Worm (Caenorhabditis elegans) whole organism, L3 larva: ENCODE measurements around the gene gmeb-2.
A peak's percentile ranks its signal among the peaks of the same experiment; 100 is the strongest.

Source experiments
- R02D3.7 ChIP-seq: fragments of 150-350 bp; optimal IDR thresholded peaks from 2 replicates; lab custom pipeline; 2014; ENCODE audit warnings: missing biosample characterization, missing genetic modification characterization
- ZK546.5 ChIP-seq: sonication (generic microtip); optimal IDR thresholded peaks from 2 replicates; lab custom pipeline; 2017; ENCODE audit warnings: missing biosample characterization, missing genetic modification characterization
- aly-2 ChIP-seq: fragments of 150-350 bp; optimal IDR thresholded peaks from 2 replicates; lab custom pipeline; 2014; ENCODE audit warnings: missing biosample characterization, missing genetic modification characterization
- ama-1 ChIP-seq: fragments of 150-350 bp; optimal IDR thresholded peaks from 2 replicates; lab custom pipeline; 2018
- ceh-16 ChIP-seq: sonication (generic microtip); optimal IDR thresholded peaks from 2 replicates; lab custom pipeline; 2017; ENCODE audit warnings: missing biosample characterization, missing genetic modification characterization
- ceh-28 ChIP-seq: fragments of 150-350 bp; optimal IDR thresholded peaks from 2 replicates; lab custom pipeline; 2014; ENCODE audit warnings: missing biosample characterization, missing genetic modification reagents, missing genetic modification characterization
- ceh-82 ChIP-seq: fragments of 150-350 bp; optimal IDR thresholded peaks from 2 replicates; lab custom pipeline; 2014; ENCODE audit warnings: missing biosample characterization, missing genetic modification characterization
- ceh-9 ChIP-seq: sonication (generic microtip); optimal IDR thresholded peaks from 2 replicates; lab custom pipeline; 2018; ENCODE audit warnings: missing biosample characterization, missing genetic modification characterization
- daf-12 ChIP-seq: fragments of 150-350 bp; optimal IDR thresholded peaks from 2 replicates; lab custom pipeline; 2014; ENCODE audit warnings: missing biosample characterization, missing genetic modification reagents, missing genetic modification characterization
- egl-27 ChIP-seq: sonication (generic microtip); optimal IDR thresholded peaks from 4 replicates; lab custom pipeline; 2017; ENCODE audit warnings: missing biosample characterization, missing genetic modification reagents, missing genetic modification characterization
- egl-5 ChIP-seq: fragments of 150-350 bp; optimal IDR thresholded peaks from 2 replicates; lab custom pipeline; 2017; ENCODE audit warnings: missing biosample characterization, missing genetic modification reagents, missing genetic modification characterization, inconsistent platforms
- elt-1 ChIP-seq: fragments of 150-350 bp; optimal IDR thresholded peaks from 2 replicates; lab custom pipeline; 2014; ENCODE audit warnings: missing biosample characterization, missing genetic modification characterization
- elt-2 ChIP-seq: sonication (generic microtip); optimal IDR thresholded peaks from 2 replicates; lab custom pipeline; 2016; ENCODE audit warnings: missing genetic modification reagents, mild to moderate bottlenecking, missing genetic modification characterization, missing compliant biosample characterization
- elt-3 ChIP-seq, 3 experiments: fragments of 150-350 bp in 1 of 3; sonication (generic microtip) in 2 of 3; optimal IDR thresholded peaks; 2 replicates in 2 of 3; 4 replicates in 1 of 3; lab custom pipeline; 2014 to 2017; ENCODE audit warnings: missing biosample characterization in 3 of 3, missing genetic modification characterization in 3 of 3
- eor-1 ChIP-seq, 2 experiments: fragments of 150-350 bp; optimal IDR thresholded peaks; 2 replicates each; lab custom pipeline; 2014 to 2018; ENCODE audit warnings: missing biosample characterization in 2 of 2, missing genetic modification characterization in 2 of 2
- fkh-10 ChIP-seq: sonication (generic microtip); optimal IDR thresholded peaks from 2 replicates; lab custom pipeline; 2017; ENCODE audit warnings: missing biosample characterization, missing genetic modification reagents, missing genetic modification characterization
- fkh-2 ChIP-seq: fragments of 150-350 bp; optimal IDR thresholded peaks from 2 replicates; lab custom pipeline; 2014; ENCODE audit warnings: missing biosample characterization, missing genetic modification reagents, missing genetic modification characterization
- fos-1 ChIP-seq: fragments of 150-350 bp; optimal IDR thresholded peaks from 2 replicates; lab custom pipeline; 2014; ENCODE audit warnings: missing biosample characterization, missing genetic modification characterization
- hmg-11 ChIP-seq: sonication (generic microtip); optimal IDR thresholded peaks from 2 replicates; lab custom pipeline; 2016; ENCODE audit warnings: missing genetic modification characterization, missing compliant biosample characterization
- jun-1 ChIP-seq: fragments of 150-350 bp; optimal IDR thresholded peaks from 2 replicates; lab custom pipeline; 2014; ENCODE audit warnings: missing biosample characterization, missing genetic modification reagents, missing genetic modification characterization
- lin-15B ChIP-seq: fragments of 150-350 bp; optimal IDR thresholded peaks from 2 replicates; lab custom pipeline; 2014; ENCODE audit warnings: missing biosample characterization, missing genetic modification characterization
- lin-39 ChIP-seq: fragments of 150-350 bp; optimal IDR thresholded peaks from 2 replicates; lab custom pipeline; 2018; ENCODE audit warnings: missing biosample characterization, missing genetic modification reagents, missing genetic modification characterization
- lsy-12 ChIP-seq: sonication (generic microtip); optimal IDR thresholded peaks from 2 replicates; lab custom pipeline; 2016; ENCODE audit warnings: mild to moderate bottlenecking, missing genetic modification characterization, missing compliant biosample characterization
- mdl-1 ChIP-seq: fragments of 150-350 bp; optimal IDR thresholded peaks from 2 replicates; lab custom pipeline; 2014; ENCODE audit warnings: missing biosample characterization, missing genetic modification characterization
- mml-1 ChIP-seq: fragments of 150-350 bp; sonication (generic microtip); optimal IDR thresholded peaks from 3 replicates; lab custom pipeline; 2014; ENCODE audit warnings: missing biosample characterization, missing genetic modification characterization
- nfya-1 ChIP-seq: sonication (generic microtip); optimal IDR thresholded peaks from 2 replicates; lab custom pipeline; 2017; ENCODE audit warnings: missing genetic modification characterization, mild to moderate bottlenecking, missing compliant biosample characterization, antibody characterized with exemption, moderate library complexity; ENCODE audit not compliant: insufficient read depth
- nhr-11 ChIP-seq: fragments of 150-350 bp; optimal IDR thresholded peaks from 2 replicates; lab custom pipeline; 2014; ENCODE audit warnings: missing biosample characterization, missing genetic modification characterization
- nhr-12 ChIP-seq: fragments of 150-350 bp; optimal IDR thresholded peaks from 2 replicates; lab custom pipeline; 2014; ENCODE audit warnings: missing biosample characterization, missing genetic modification characterization
- nhr-23 ChIP-seq: fragments of 150-350 bp; optimal IDR thresholded peaks from 2 replicates; lab custom pipeline; 2014; ENCODE audit warnings: missing biosample characterization, missing genetic modification reagents, missing genetic modification characterization
- nhr-237 ChIP-seq: fragments of 150-350 bp; optimal IDR thresholded peaks from 2 replicates; lab custom pipeline; 2014; ENCODE audit warnings: missing biosample characterization, missing genetic modification characterization
- nhr-25 ChIP-seq: sonication (generic microtip); optimal IDR thresholded peaks from 2 replicates; lab custom pipeline; 2017; ENCODE audit warnings: missing biosample characterization, missing genetic modification characterization
- nhr-28 ChIP-seq: fragments of 150-350 bp; optimal IDR thresholded peaks from 2 replicates; lab custom pipeline; 2014; ENCODE audit warnings: missing biosample characterization, missing genetic modification characterization
- nhr-43 ChIP-seq: sonication (generic microtip); optimal IDR thresholded peaks from 2 replicates; lab custom pipeline; 2016; ENCODE audit warnings: mild to moderate bottlenecking, missing genetic modification characterization, missing compliant biosample characterization; ENCODE audit not compliant: poor library complexity, severe bottlenecking
- nhr-67 ChIP-seq: fragments of 150-350 bp; optimal IDR thresholded peaks from 2 replicates; lab custom pipeline; 2014; ENCODE audit warnings: missing biosample characterization, missing genetic modification characterization
- nhr-76 ChIP-seq: fragments of 150-350 bp; sonication (generic microtip); optimal IDR thresholded peaks from 5 replicates; lab custom pipeline; 2014; ENCODE audit warnings: missing biosample characterization, missing genetic modification characterization
- nhr-77 ChIP-seq: fragments of 150-350 bp; optimal IDR thresholded peaks from 2 replicates; lab custom pipeline; 2014; ENCODE audit warnings: missing biosample characterization, missing genetic modification characterization
- pha-4 ChIP-seq: fragments of 150-350 bp; optimal IDR thresholded peaks from 2 replicates; lab custom pipeline; 2014; ENCODE audit warnings: missing biosample characterization, missing genetic modification reagents, missing genetic modification characterization
- pqm-1 ChIP-seq: fragments of 150-350 bp; optimal IDR thresholded peaks from 2 replicates; lab custom pipeline; 2017; ENCODE audit warnings: missing biosample characterization, missing genetic modification characterization, inconsistent platforms
- sea-2 ChIP-seq: fragments of 150-350 bp; sonication (generic microtip); optimal IDR thresholded peaks from 4 replicates; lab custom pipeline; 2014; ENCODE audit warnings: missing biosample characterization, missing genetic modification reagents, missing genetic modification characterization
- skn-1 ChIP-seq: fragments of 150-350 bp; optimal IDR thresholded peaks from 2 replicates; lab custom pipeline; 2014; ENCODE audit warnings: missing biosample characterization, missing genetic modification characterization
- snpc-4 ChIP-seq: fragments of 150-350 bp; optimal IDR thresholded peaks from 2 replicates; lab custom pipeline; 2014; ENCODE audit warnings: missing biosample characterization, missing genetic modification characterization
- tbx-2 ChIP-seq: sonication (generic microtip); optimal IDR thresholded peaks from 2 replicates; lab custom pipeline; 2016; ENCODE audit warnings: mild to moderate bottlenecking, missing genetic modification characterization, missing compliant biosample characterization
- unc-39 ChIP-seq: sonication (generic microtip); optimal IDR thresholded peaks from 4 replicates; lab custom pipeline; 2017; ENCODE audit warnings: missing biosample characterization, missing genetic modification characterization
- unc-62 ChIP-seq: fragments of 150-350 bp; sonication (generic microtip); optimal IDR thresholded peaks from 4 replicates; lab custom pipeline; 2014; ENCODE audit warnings: missing biosample characterization, missing genetic modification reagents, missing genetic modification characterization
- zag-1 ChIP-seq: fragments of 150-350 bp; optimal IDR thresholded peaks from 2 replicates; lab custom pipeline; 2014; ENCODE audit warnings: missing biosample characterization, missing genetic modification characterization
- ztf-11 ChIP-seq: fragments of 150-350 bp; optimal IDR thresholded peaks from 2 replicates; lab custom pipeline; 2014; ENCODE audit warnings: missing biosample characterization, missing genetic modification characterization
- ztf-4 ChIP-seq: fragments of 150-350 bp; optimal IDR thresholded peaks from 2 replicates; lab custom pipeline; 2014; ENCODE audit warnings: missing biosample characterization, missing genetic modification characterization

The gmeb-2 gene

ce11 chrX:15860556-15861008 is 18.3 kb upstream of the gmeb-2 start, which contains the start of gene F53H4.6:
Gene F53H4.6, minus strand, starts transcription at chrX:15860606.
- no peak for TF ChIP-seq nhr-237
- peak; percentile 62 for TF ChIP-seq lsy-12 (tag; lab: Kevin White, UChicago)
- no peak for TF ChIP-seq fos-1 (tag; lab: Kevin White, UChicago)
- TF ChIP-seq R02D3.7 (tag; lab: Kevin White, UChicago), result no peak
- no peak for TF ChIP-seq ceh-16 (tag; lab: Kevin White, UChicago)
- TF ChIP-seq lin-15B, result peak; percentile 77
- no peak for TF ChIP-seq egl-27 (tag; lab: Kevin White, UChicago)
- no peak for TF ChIP-seq unc-62
- no peak for TF ChIP-seq fkh-2 (tag; lab: Kevin White, UChicago)

- TF ChIP-seq sea-2 (GFP tag; lab: Kevin White, UChicago) (no peak), ztf-4 (no peak), zag-1 (no peak), elt-1 (tag; lab: Kevin White, UChicago) (no peak), egl-27 (tag; lab: Kevin White, UChicago) (no peak), nhr-23 (tag; lab: Kevin White, UChicago) (peak; percentile 64), eor-1 (tag; optimal IDR thresholded peaks at IDR 0.05; lab: Kevin White, UChicago) (no peak), lsy-12 (tag; lab: Kevin White, UChicago) (peak; percentile 77), jun-1 (tag; lab: Kevin White, UChicago) (peak; percentile 49), lin-39 (peak; percentile 51), ceh-28 (tag; lab: Kevin White, UChicago) (no peak), nhr-28 (tag; lab: Kevin White, UChicago) (no peak), aly-2 (tag; lab: Kevin White, UChicago) (no peak), tbx-2 (no peak), egl-5 (tag; lab: Kevin White, UChicago) (peak; percentile 56), mdl-1 (tag; lab: Kevin White, UChicago) (peak; percentile 89), fkh-10 (GFP tag; lab: Kevin White, UChicago) (no peak), nfya-1 (tag; lab: Kevin White, UChicago) (peak; percentile 59), mml-1 (tag; lab: Kevin White, UChicago) (no peak), ceh-16 (tag; lab: Kevin White, UChicago) (no peak), snpc-4 (tag; lab: Kevin White, UChicago) (peak; percentile 55), pha-4 (tag; lab: Kevin White, UChicago) (peak; percentile 89), elt-3 (tag; optimal IDR thresholded peaks at IDR 0.05; lab: Kevin White, UChicago) (no peak), nhr-25 (peak; percentile 39), fos-1 (tag; lab: Kevin White, UChicago) (no peak), nhr-11 (tag; lab: Kevin White, UChicago) (no peak), lin-15B (peak; percentile 90), hmg-11 (tag; lab: Kevin White, UChicago) (peak; percentile 43), daf-12 (tag; lab: Kevin White, UChicago) (no peak), nhr-67 (tag; lab: Kevin White, UChicago) (no peak), nhr-237 (no peak), fkh-2 (tag; lab: Kevin White, UChicago) (no peak), nhr-12 (no peak), ama-1 (lab: Kevin White, UChicago) (no peak), ZK546.5 (tag; lab: Kevin White, UChicago) (no peak), nhr-77 (tag; lab: Kevin White, UChicago) (no peak), ceh-82 (no peak), ceh-9 (tag; lab: Kevin White, UChicago) (no peak), elt-2 (tag; lab: Kevin White, UChicago) (peak; percentile 62), nhr-43 (peak; percentile 51), R02D3.7 (tag; lab: Kevin White, UChicago) (peak; percentile 53), skn-1 (tag; lab: Kevin White, UChicago) (peak; percentile 68), ztf-11 (tag; lab: Kevin White, UChicago) (no peak), unc-62 (no peak), nhr-76 (tag; lab: Kevin White, UChicago) (no peak), pqm-1 (peak; percentile 13), unc-39 (tag; lab: Kevin White, UChicago) (no peak)
Observed at ce11 chrX:15865868-15866555, 12.9 kb upstream of the gmeb-2 start, which contains the start of the genes csb-1 and F53H4.4. Gene csb-1, minus strand, starts transcription at chrX:15865918. Gene F53H4.4, plus strand, starts transcription at chrX:15866387.
